Fruit fly (Drosophila melanogaster) Kc167 (cell line): ENCODE data around the gene CG8565.

Experiments used
- Myc ChIP-seq: fragments of >200 bp; optimal IDR thresholded peaks from 2 replicates; lab custom pipeline; 2017; ENCODE audit warnings: missing external identifiers
- Sin3A ChIP-seq: fragments of >200 bp; optimal IDR thresholded peaks from 2 replicates; lab custom pipeline; 2018; ENCODE audit warnings: missing external identifiers
- h ChIP-seq: fragments of >200 bp; optimal IDR thresholded peaks from 3 replicates; lab custom pipeline; 2018; ENCODE audit warnings: missing external identifiers
- insv ChIP-seq: fragments of >200 bp; optimal IDR thresholded peaks from 3 replicates; lab custom pipeline; 2018; ENCODE audit warnings: missing external identifiers
- psq ChIP-seq: fragments of >200 bp; optimal IDR thresholded peaks from 2 replicates; lab custom pipeline; 2017; ENCODE audit warnings: missing external identifiers
- ttk ChIP-seq: sonication (Bioruptor generic); optimal IDR thresholded peaks from 2 replicates; lab custom pipeline; 2017; ENCODE audit warnings: missing external identifiers

DNA sequence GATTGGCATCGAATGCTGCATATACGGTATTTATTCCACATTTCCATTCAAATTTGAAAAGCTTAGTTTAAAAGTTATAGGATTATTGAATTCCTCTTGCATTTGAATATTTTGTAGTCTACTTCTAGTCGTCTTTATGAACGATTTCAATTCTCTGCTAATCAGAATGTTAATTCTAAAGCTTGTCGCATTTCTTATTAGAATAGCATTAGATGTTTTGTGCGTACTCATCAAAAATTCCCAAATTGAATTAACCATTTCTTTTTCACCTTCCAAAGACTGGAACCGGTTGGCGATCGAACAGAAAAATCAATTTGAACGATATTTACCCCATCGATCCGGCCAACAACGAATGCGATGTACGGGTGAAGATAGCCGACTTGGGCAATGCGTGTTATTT is 2.4 kb downstream of the CG8565 start:
- TF ChIP-seq Sin3A (lab: Kevin White, UChicago) (no peak), Myc (no peak), psq (no peak), ttk (lab: Kevin White, UChicago) (no peak), h (lab: Kevin White, UChicago) (no peak), insv (no peak)
